Worm (Caenorhabditis elegans) whole organism, L1 larva: ENCODE results near the gene nuaf-3.

Source experiments
- ama-1 ChIP-seq: fragments of 150-350 bp; optimal IDR thresholded peaks from 2 replicates; lab custom pipeline; 2014
- ces-1 ChIP-seq: fragments of 150-350 bp; optimal IDR thresholded peaks from 2 replicates; lab custom pipeline; 2014; ENCODE audit warnings: missing biosample characterization, missing genetic modification reagents, missing genetic modification characterization
- unc-86 ChIP-seq: sonication (generic microtip); optimal IDR thresholded peaks from 2 replicates; lab custom pipeline; 2016; ENCODE audit warnings: missing genetic modification characterization, missing compliant biosample characterization

DNA sequence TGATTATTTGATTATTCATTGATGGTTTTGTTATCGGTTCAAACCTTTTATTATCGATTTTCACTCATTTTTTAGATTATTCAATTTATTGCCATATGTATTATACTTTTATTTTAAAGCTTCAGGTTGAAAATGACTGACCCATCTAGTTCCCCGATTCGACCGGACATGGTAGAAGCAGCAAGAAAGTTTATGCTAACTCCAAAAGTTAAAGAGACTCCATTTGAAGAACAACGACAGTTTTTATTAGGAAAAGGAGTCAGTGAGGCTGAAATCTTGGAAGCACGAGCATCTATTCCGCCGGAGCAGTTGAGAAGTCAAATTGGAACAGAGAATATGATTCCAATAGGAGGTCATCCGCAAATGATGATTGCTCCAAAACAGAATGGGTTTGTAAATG, 1.1 kb upstream of the nuaf-3 start, which contains the start of gene prx-14:
- no peak for TF ChIP-seq ama-1 (lab: Kevin White, UChicago)
- no peak for TF ChIP-seq unc-86
- TF ChIP-seq ces-1 (GFP tag; lab: Kevin White, UChicago): no peak
